Worm (Caenorhabditis elegans): ENCODE results near the gene fbxa-167.
"Not testable (repeated sequence)": the region's sequence is repeated elsewhere in the genome, so short reads cannot be mapped to it uniquely, and the experiment has no call there.

- TF ChIP-seq cog-1 (tag; optimal IDR thresholded peaks at IDR 0.05); flt-1 (GFP tag; IDR thresholded peaks at IDR 0.05); ztf-29 (GFP tag; IDR thresholded peaks at IDR 0.05); ref-1 (GFP tag; conservative IDR thresholded peaks at IDR 0.05); tab-1 (GFP tag; IDR thresholded peaks at IDR 0.05); klf-2 (GFP tag; conservative IDR thresholded peaks at IDR 0.05); med-1 (GFP tag; optimal IDR thresholded peaks at IDR 0.05; ENCODE audit: insufficient read depth); T22C8.4 (GFP tag; IDR thresholded peaks at IDR 0.05); ztf-23 (GFP tag; IDR thresholded peaks at IDR 0.05): not testable (repeated sequence)
These were observed 20.7 kb downstream of the fbxa-167 start, which contains the start of gene C31C9.6 for ce11 chrII:13661990-13662389.
